Fruit fly (Drosophila melanogaster) whole organism, adult: ENCODE measurements around the gene LysS.

ENCODE experiments used
- CG14711 ChIP-seq: fragments of 200-800 bp; sonication (Bioruptor generic); optimal IDR thresholded peaks from 2 replicates; lab custom pipeline; 2018; ENCODE audit warnings: missing biosample characterization, mild to moderate bottlenecking, missing genetic modification characterization, moderate library complexity
- CG7101 ChIP-seq: fragments of 200-800 bp; sonication (Bioruptor generic); optimal IDR thresholded peaks from 2 replicates; lab custom pipeline; 2018; ENCODE audit warnings: missing biosample characterization, mild to moderate bottlenecking, missing genetic modification characterization, moderate library complexity
- Clk ChIP-seq: fragments of 200-800 bp; sonication (Bioruptor generic); optimal IDR thresholded peaks from 2 replicates; lab custom pipeline; 2017; ENCODE audit warnings: missing biosample characterization, missing genetic modification characterization
- Mnt ChIP-seq: fragments of 200-800 bp; sonication (Bioruptor generic); optimal IDR thresholded peaks from 2 replicates; lab custom pipeline; 2016; ENCODE audit warnings: missing biosample characterization, mild to moderate bottlenecking, missing genetic modification characterization
- bab1 ChIP-seq: fragments of 200-800 bp; sonication (Bioruptor generic); optimal IDR thresholded peaks from 3 replicates; lab custom pipeline; 2019; ENCODE audit warnings: missing biosample characterization, mild to moderate bottlenecking, missing genetic modification characterization, moderate library complexity
- cnc ChIP-seq, 2 experiments: fragments of >200 bp; optimal IDR thresholded peaks; 2 replicates each; lab custom pipeline; 2017
- kay ChIP-seq: fragments of 200-800 bp; sonication (Bioruptor generic); peaks from one replicate; lab custom pipeline; 2016; ENCODE audit warnings: missing biosample characterization, missing genetic modification characterization, borderline replicate concordance
- toe ChIP-seq: fragments of 200-800 bp; sonication (Bioruptor generic); optimal IDR thresholded peaks from 2 replicates; lab custom pipeline; 2016; ENCODE audit warnings: missing biosample characterization, missing genetic modification characterization

DNA sequence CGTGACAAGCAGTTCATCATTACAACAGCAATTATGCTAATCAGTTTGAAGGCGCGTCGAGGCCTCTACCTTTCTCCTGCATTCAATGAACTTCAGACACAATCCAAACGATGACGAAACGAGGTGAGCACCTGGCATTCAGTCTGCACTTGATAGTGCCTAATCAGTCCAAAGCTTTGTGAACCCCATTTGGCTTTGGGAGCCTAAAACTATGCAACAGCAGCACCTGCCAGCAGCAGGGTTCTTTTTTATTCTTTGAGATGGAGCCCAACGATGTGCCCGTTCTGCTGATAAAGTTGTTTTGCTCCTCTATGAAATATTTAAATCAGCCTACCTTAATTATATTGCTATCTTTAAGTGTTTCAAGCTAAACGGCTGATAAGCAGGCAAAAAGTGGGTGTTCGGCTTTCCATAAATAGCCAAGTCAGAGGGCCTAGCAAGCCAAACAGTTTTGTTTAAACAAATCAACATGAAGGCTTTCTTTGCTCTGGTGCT is at the start of gene LysS:
- no peak for TF ChIP-seq cnc (optimal IDR thresholded peaks at IDR 0.05; lab: Kevin White, UChicago)
- TF ChIP-seq CG7101 (tag; lab: Kevin White, UChicago) = no peak
- TF ChIP-seq Mnt (GFP tag; lab: Kevin White, UChicago) = no peak
- TF ChIP-seq Clk (GFP tag; lab: Kevin White, UChicago) = no peak
- TF ChIP-seq toe (GFP tag; lab: Kevin White, UChicago) = no peak
- no peak for TF ChIP-seq kay
- no peak for TF ChIP-seq CG14711
- no peak for TF ChIP-seq bab1 (GFP tag; lab: Kevin White, UChicago)
